Worm (Caenorhabditis elegans) whole organism, young adult: ENCODE data around the gene B0524.5.

Source experiments
- B0019.2 ChIP-seq: fragments of 200-800 bp; sonication (Bioruptor generic); conservative IDR thresholded peaks from 2 replicates; pipeline ENCODE4 v1.3.6; 2022; ENCODE audit warnings: missing genetic modification reagents, missing genetic modification characterization, missing compliant biosample characterization
- F10E7.11 ChIP-seq: sonication (generic microtip); optimal IDR thresholded peaks from 2 replicates; lab custom pipeline; 2017; ENCODE audit warnings: mild to moderate bottlenecking, missing genetic modification characterization, moderate library complexity, missing compliant biosample characterization
- F22D6.2 ChIP-seq: sonication (generic microtip); optimal IDR thresholded peaks from 2 replicates; lab custom pipeline; 2016; ENCODE audit warnings: mild to moderate bottlenecking, missing genetic modification characterization, missing compliant biosample characterization
- F52B5.7 ChIP-seq: sonication (generic microtip); optimal IDR thresholded peaks from 2 replicates; lab custom pipeline; 2016; ENCODE audit warnings: mild to moderate bottlenecking, missing genetic modification characterization, missing compliant biosample characterization
- F55B11.4 ChIP-seq: sonication (generic microtip); optimal IDR thresholded peaks from 2 replicates; lab custom pipeline; 2016; ENCODE audit warnings: missing compliant biosample characterization, missing genetic modification characterization, borderline replicate concordance; ENCODE audit not compliant: insufficient read depth
- F57A8.1 ChIP-seq: fragments of 200-800 bp; sonication (Bioruptor generic); optimal IDR thresholded peaks from 2 replicates; lab custom pipeline; 2018; ENCODE audit warnings: mild to moderate bottlenecking, missing genetic modification characterization, moderate library complexity, missing compliant biosample characterization
- F57C9.4 ChIP-seq: sonication (generic microtip); optimal IDR thresholded peaks from 2 replicates; lab custom pipeline; 2017; ENCODE audit warnings: mild to moderate bottlenecking, missing genetic modification characterization, missing compliant biosample characterization
- K11D2.4 ChIP-seq: fragments of 200-800 bp; sonication (Bioruptor generic); IDR thresholded peaks from 2 replicates; pipeline ENCODE4 v1.3.6; 2022; ENCODE audit warnings: missing genetic modification reagents, missing genetic modification characterization, missing compliant biosample characterization
- K12H6.12 ChIP-seq: fragments of 200-800 bp; sonication (Bioruptor generic); optimal IDR thresholded peaks from 2 replicates; lab custom pipeline; 2018; ENCODE audit warnings: mild to moderate bottlenecking, missing genetic modification characterization, missing compliant biosample characterization
- Y53G8AR.9 ChIP-seq: fragments of 200-800 bp; sonication (Bioruptor generic); conservative IDR thresholded peaks from 2 replicates; pipeline ENCODE4 v1.3.6; 2022; ENCODE audit warnings: missing genetic modification reagents, missing genetic modification characterization, missing compliant biosample characterization
- Y56A3A.18 ChIP-seq: fragments of 200-800 bp; sonication (Bioruptor generic); IDR thresholded peaks from 2 replicates; pipeline ENCODE4 v1.3.6; 2022; ENCODE audit warnings: missing genetic modification reagents, missing genetic modification characterization, missing compliant biosample characterization
- attf-5 ChIP-seq: fragments of 200-800 bp; sonication (Bioruptor generic); optimal IDR thresholded peaks from 2 replicates; lab custom pipeline; 2018; ENCODE audit warnings: mild to moderate bottlenecking, missing genetic modification characterization, missing compliant biosample characterization
- attf-6 ChIP-seq: fragments of 200-800 bp; sonication (Bioruptor generic); IDR thresholded peaks from 2 replicates; pipeline ENCODE4 v1.3.6; 2022; ENCODE audit warnings: missing genetic modification reagents, missing genetic modification characterization, missing compliant biosample characterization
- cebp-1 ChIP-seq, 2 experiments: fragments of 200-800 bp in 1 of 2; sonication (Bioruptor generic) in 1 of 2; sonication (generic microtip) in 1 of 2; IDR thresholded peaks in 1 of 2; optimal IDR thresholded peaks in 1 of 2; 2 replicates each; pipeline versions ENCODE4 v1.3.6 to Lab custom; 2017 to 2022; ENCODE audit warnings: missing compliant biosample characterization in 2 of 2, missing genetic modification characterization in 2 of 2, mild to moderate bottlenecking in 1 of 2, missing genetic modification reagents in 1 of 2, moderate library complexity in 1 of 2
- cebp-2 ChIP-seq: fragments of 200-800 bp; sonication (Bioruptor generic); IDR thresholded peaks from 2 replicates; pipeline ENCODE4 v1.3.6; 2022; ENCODE audit warnings: missing genetic modification characterization, missing compliant biosample characterization
- ceh-27 ChIP-seq: fragments of 200-800 bp; sonication (Bioruptor generic); optimal IDR thresholded peaks from 2 replicates; lab custom pipeline; 2018; ENCODE audit warnings: mild to moderate bottlenecking, missing genetic modification characterization, moderate library complexity, missing compliant biosample characterization
- ceh-40 ChIP-seq: fragments of 200-800 bp; sonication (Bioruptor generic); IDR thresholded peaks from 2 replicates; pipeline ENCODE4 v1.3.6; 2022; ENCODE audit warnings: missing genetic modification characterization, missing compliant biosample characterization
- ceh-58 ChIP-seq: fragments of 200-800 bp; sonication (Bioruptor generic); IDR thresholded peaks from 2 replicates; pipeline ENCODE4 v1.3.6; 2022; ENCODE audit warnings: missing genetic modification characterization, missing compliant biosample characterization
- ceh-79 ChIP-seq: sonication (generic microtip); optimal IDR thresholded peaks from 2 replicates; lab custom pipeline; 2017; ENCODE audit warnings: mild to moderate bottlenecking, missing genetic modification characterization, missing compliant biosample characterization
- dpl-1 ChIP-seq: fragments of 150-350 bp; optimal IDR thresholded peaks from 2 replicates; lab custom pipeline; 2014; ENCODE audit warnings: missing biosample characterization, missing genetic modification reagents, missing genetic modification characterization
- egl-18 ChIP-seq: fragments of 200-800 bp; sonication (Bioruptor generic); IDR thresholded peaks from 2 replicates; pipeline ENCODE4 v1.3.6; 2022; ENCODE audit warnings: missing genetic modification reagents, missing genetic modification characterization, missing compliant biosample characterization
- ekl-4 ChIP-seq: fragments of 200-800 bp; sonication (Bioruptor generic); IDR thresholded peaks from 2 replicates; pipeline ENCODE4 v1.3.6; 2022; ENCODE audit warnings: missing genetic modification reagents, missing genetic modification characterization, missing compliant biosample characterization
- ets-4 ChIP-seq: fragments of 200-800 bp; sonication (Bioruptor generic); optimal IDR thresholded peaks from 2 replicates; lab custom pipeline; 2018; ENCODE audit warnings: mild to moderate bottlenecking, missing genetic modification characterization, missing compliant biosample characterization
- fkh-3 ChIP-seq: sonication (generic microtip); optimal IDR thresholded peaks from 2 replicates; lab custom pipeline; 2016; ENCODE audit warnings: mild to moderate bottlenecking, missing genetic modification characterization, missing compliant biosample characterization
- gei-17 ChIP-seq: fragments of 200-800 bp; sonication (Bioruptor generic); optimal IDR thresholded peaks from 2 replicates; lab custom pipeline; 2018; ENCODE audit warnings: mild to moderate bottlenecking, missing genetic modification characterization, missing compliant biosample characterization
- him-1 ChIP-seq: sonication (generic microtip); optimal IDR thresholded peaks from 2 replicates; lab custom pipeline; 2016; ENCODE audit warnings: missing genotype, missing genetic modification reagents, missing genetic modification characterization, missing compliant biosample characterization
- hlh-12 ChIP-seq: sonication (generic microtip); optimal IDR thresholded peaks from 2 replicates; lab custom pipeline; 2016; ENCODE audit warnings: missing genetic modification characterization, missing compliant biosample characterization
- hlh-26 ChIP-seq: fragments of 200-800 bp; sonication (Bioruptor generic); conservative IDR thresholded peaks from 2 replicates; pipeline ENCODE4 v1.3.6; 2022; ENCODE audit warnings: missing genetic modification reagents, missing genetic modification characterization, missing compliant biosample characterization
- hmg-1.2 ChIP-seq: fragments of 200-800 bp; sonication (Bioruptor generic); IDR thresholded peaks from 2 replicates; pipeline ENCODE4 v1.3.6; 2022; ENCODE audit warnings: missing genetic modification reagents, missing genetic modification characterization, missing compliant biosample characterization
- hmg-20 ChIP-seq: fragments of 200-800 bp; sonication (Bioruptor generic); IDR thresholded peaks from 2 replicates; pipeline ENCODE4 v1.3.6; 2022; ENCODE audit warnings: missing genetic modification reagents, missing genetic modification characterization, missing compliant biosample characterization
- lin-40 ChIP-seq: sonication (generic microtip); optimal IDR thresholded peaks from 2 replicates; lab custom pipeline; 2016; ENCODE audit warnings: missing genetic modification characterization, mild to moderate bottlenecking, missing compliant biosample characterization, missing genotype, missing genetic modification reagents
- lin-54 ChIP-seq: fragments of 200-800 bp; sonication (Bioruptor generic); optimal IDR thresholded peaks from 2 replicates; lab custom pipeline; 2018; ENCODE audit warnings: mild to moderate bottlenecking, missing genetic modification characterization, missing compliant biosample characterization
- lir-1 ChIP-seq: fragments of 200-800 bp; sonication (Bioruptor generic); conservative IDR thresholded peaks from 2 replicates; pipeline ENCODE4 v1.3.6; 2022; ENCODE audit warnings: missing genetic modification reagents, missing genetic modification characterization, missing compliant biosample characterization
- madf-6 ChIP-seq: fragments of 200-800 bp; sonication (Bioruptor generic); IDR thresholded peaks from 2 replicates; pipeline ENCODE4 v1.3.6; 2022; ENCODE audit warnings: missing genetic modification reagents, missing genetic modification characterization, missing compliant biosample characterization
- mcd-1 ChIP-seq: fragments of 200-800 bp; sonication (Bioruptor generic); IDR thresholded peaks from 2 replicates; pipeline ENCODE4 v1.3.6; 2022; ENCODE audit warnings: missing genetic modification reagents, missing genetic modification characterization, missing compliant biosample characterization
- nhr-179 ChIP-seq: sonication (generic microtip); optimal IDR thresholded peaks from 2 replicates; lab custom pipeline; 2016; ENCODE audit warnings: mild to moderate bottlenecking, missing genetic modification characterization, missing compliant biosample characterization
- nhr-27 ChIP-seq: fragments of 200-800 bp; sonication (Bioruptor generic); optimal IDR thresholded peaks from 2 replicates; lab custom pipeline; 2018; ENCODE audit warnings: mild to moderate bottlenecking, missing genetic modification characterization, moderate library complexity, missing compliant biosample characterization
- nhr-80 ChIP-seq: sonication (generic microtip); optimal IDR thresholded peaks from 2 replicates; lab custom pipeline; 2016; ENCODE audit warnings: missing genetic modification characterization, missing compliant biosample characterization
- pha-4 ChIP-seq: fragments of 150-350 bp; sonication (generic microtip); optimal IDR thresholded peaks from 2 replicates; lab custom pipeline; 2014; ENCODE audit warnings: missing biosample characterization, missing genetic modification reagents, missing genetic modification characterization
- rec-8 ChIP-seq, 2 experiments: sonication (generic microtip); optimal IDR thresholded peaks; 2 replicates each; lab custom pipeline; 2016; ENCODE audit warnings: mild to moderate bottlenecking in 2 of 2, missing genetic modification characterization in 2 of 2, missing genetic modification reagents in 2 of 2, missing genotype in 2 of 2, missing biosample characterization in 1 of 2, missing compliant biosample characterization in 1 of 2, moderate library complexity in 1 of 2
- sdz-38 ChIP-seq: sonication (generic microtip); optimal IDR thresholded peaks from 2 replicates; lab custom pipeline; 2016; ENCODE audit warnings: missing genotype, missing genetic modification characterization, missing compliant biosample characterization
- sea-2 ChIP-seq: fragments of 200-800 bp; sonication (Bioruptor generic); IDR thresholded peaks from 2 replicates; pipeline ENCODE4 v1.3.6; 2022; ENCODE audit warnings: missing genetic modification characterization, missing compliant biosample characterization
- snpc-4 ChIP-seq, 5 experiments: fragments of 150-350 bp in 1 of 5; sonication (generic microtip) in 4 of 5; optimal IDR thresholded peaks; 2 replicates each; lab custom pipeline; 2014 to 2018; ENCODE audit warnings: missing genetic modification characterization in 5 of 5, missing biosample characterization in 3 of 5, antibody characterized with exemption in 2 of 5, mild to moderate bottlenecking in 2 of 5, missing compliant biosample characterization in 2 of 5, missing genotype in 2 of 5, moderate library complexity in 2 of 5, missing genetic modification reagents in 1 of 5
- sptf-2 ChIP-seq: fragments of 200-800 bp; sonication (Bioruptor generic); optimal IDR thresholded peaks from 2 replicates; lab custom pipeline; 2018; ENCODE audit warnings: mild to moderate bottlenecking, missing genetic modification characterization, missing compliant biosample characterization
- tbx-9 ChIP-seq: sonication (generic microtip); optimal IDR thresholded peaks from 2 replicates; lab custom pipeline; 2016; ENCODE audit warnings: borderline replicate concordance, missing genetic modification characterization, inconsistent platforms, missing compliant biosample characterization
- unc-62 ChIP-seq: fragments of 150-350 bp; optimal IDR thresholded peaks from 2 replicates; lab custom pipeline; 2014; ENCODE audit warnings: missing biosample characterization, missing genetic modification reagents, missing genetic modification characterization
- ztf-22 ChIP-seq: fragments of 200-800 bp; sonication (Bioruptor generic); optimal IDR thresholded peaks from 2 replicates; lab custom pipeline; 2018; ENCODE audit warnings: mild to moderate bottlenecking, missing genetic modification characterization, moderate library complexity, missing compliant biosample characterization
- ztf-28 ChIP-seq: fragments of 200-800 bp; sonication (Bioruptor generic); IDR thresholded peaks from 2 replicates; pipeline ENCODE4 v1.3.6; 2022; ENCODE audit warnings: missing genetic modification reagents, missing genetic modification characterization, missing compliant biosample characterization

The B0524.5 gene

ce11 chrIII:1925048-1925537, 31.4 kb upstream of the B0524.5 start (continued):
- TF ChIP-seq Y56A3A.18 (GFP tag; lab: Robert Waterston, UW) (no peak), hlh-26 (no peak), F55B11.4 (tag; lab: Kevin White, UChicago) (no peak), attf-6 (no peak), cebp-2 (GFP tag; lab: Robert Waterston, UW) (no peak), ceh-27 (GFP tag; lab: Kevin White, UChicago) (peak; percentile 86), Y53G8AR.9 (no peak), mcd-1 (peak; percentile 82), sptf-2 (GFP tag; lab: Kevin White, UChicago) (no peak), snpc-4 (GFP tag; optimal IDR thresholded peaks at IDR 0.05; lab: Kevin White, UChicago) (peak; percentile 62), snpc-4 (tag; optimal IDR thresholded peaks at IDR 0.05; lab: Kevin White, UChicago) (peak; percentile 13 to 77 (median 69)), K11D2.4 (peak; percentile 91), him-1 (tag; lab: Kevin White, UChicago) (no peak), rec-8 (tag; optimal IDR thresholded peaks at IDR 0.05; lab: Kevin White, UChicago) (no peak), cebp-1 (GFP tag; IDR thresholded peaks at IDR 0.05; lab: Robert Waterston, UW) (no peak; the same call in 1 of the 2 replicates), cebp-1 (tag; optimal IDR thresholded peaks at IDR 0.05; lab: Kevin White, UChicago) (peak; percentile 95), lin-40 (tag; lab: Kevin White, UChicago) (peak; percentile 98), ceh-58 (no peak), fkh-3 (tag; lab: Kevin White, UChicago) (no peak), F57C9.4 (tag; lab: Kevin White, UChicago) (no peak), ekl-4 (0 out of 2 replicates have a peak, but pooled peaks have one; percentile 55), F57A8.1 (no peak), lir-1 (GFP tag; lab: Robert Waterston, UW) (no peak; the same call in 1 of the 2 replicates), nhr-27 (tag; lab: Kevin White, UChicago) (peak; percentile 24), F10E7.11 (tag; lab: Kevin White, UChicago) (no peak), attf-5 (GFP tag; lab: Kevin White, UChicago) (peak; percentile 92), pha-4 (tag; lab: Kevin White, UChicago) (peak; percentile 88), B0019.2 (GFP tag; lab: Robert Waterston, UW) (no peak), sdz-38 (tag; lab: Kevin White, UChicago) (no peak), hmg-1.2 (peak; percentile 79), sea-2 (GFP tag; lab: Robert Waterston, UW) (0 out of 2 replicates have a peak, but pooled peaks have one; percentile 29), hmg-20 (no peak), ceh-79 (tag; lab: Kevin White, UChicago) (no peak), hlh-12 (tag; lab: Kevin White, UChicago) (no peak), nhr-80 (tag; lab: Kevin White, UChicago) (peak; percentile 100), ztf-28 (GFP tag; lab: Robert Waterston, UW) (no peak), K12H6.12 (tag; lab: Kevin White, UChicago) (peak; percentile 93), F52B5.7 (tag; lab: Kevin White, UChicago) (peak; percentile 37), nhr-179 (tag; lab: Kevin White, UChicago) (no peak), ztf-22 (GFP tag; lab: Kevin White, UChicago) (peak; percentile 99), ceh-40 (GFP tag; lab: Robert Waterston, UW) (no peak), gei-17 (peak; percentile 84), unc-62 (GFP tag; lab: Kevin White, UChicago) (peak; percentile 45), egl-18 (GFP tag; lab: Robert Waterston, UW) (no peak), ets-4 (peak; percentile 87), dpl-1 (GFP tag; lab: Kevin White, UChicago) (no peak), tbx-9 (tag; lab: Kevin White, UChicago) (no peak), F22D6.2 (tag; lab: Kevin White, UChicago) (peak; percentile 97), madf-6 (GFP tag; lab: Robert Waterston, UW) (no peak), lin-54 (peak; percentile 44)
